Worm (Caenorhabditis elegans): ENCODE data around the gene T04C12.11.

DNA sequence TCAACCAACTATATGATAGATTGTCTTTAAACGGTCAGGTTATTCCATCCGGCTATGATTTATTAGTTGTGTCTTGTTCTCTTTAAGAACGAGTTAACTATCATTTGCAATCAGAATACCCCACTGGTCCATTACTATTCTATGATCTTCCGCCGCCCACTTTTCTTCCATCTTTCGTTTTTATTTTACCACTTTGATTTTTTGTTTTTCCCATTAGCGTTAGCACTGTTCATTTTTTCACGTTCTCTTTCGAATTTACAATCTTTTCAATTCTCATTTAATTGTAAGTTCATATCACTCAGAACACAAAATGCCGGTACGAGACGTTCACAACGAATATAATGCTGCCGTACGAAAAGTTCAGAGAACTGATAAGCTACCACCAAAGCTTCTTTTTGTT is 6.3 kb downstream of the T04C12.11 start, which contains the start of gene T04C12.7:
- TF ChIP-seq ama-1 (optimal IDR thresholded peaks at IDR 0.05) (no peak), nfya-1 (tag; optimal IDR thresholded peaks at IDR 0.05; ENCODE audit: insufficient read depth) (no peak), nhr-11 (tag; optimal IDR thresholded peaks at IDR 0.05) (no peak), ceh-82 (tag; optimal IDR thresholded peaks at IDR 0.05) (no peak), nhr-25 (tag; optimal IDR thresholded peaks at IDR 0.05) (no peak), zag-1 (tag; optimal IDR thresholded peaks at IDR 0.05) (no peak), unc-39 (tag; optimal IDR thresholded peaks at IDR 0.05) (no peak), mdl-1 (tag; optimal IDR thresholded peaks at IDR 0.05) (no peak), nhr-77 (tag; optimal IDR thresholded peaks at IDR 0.05) (no peak), fos-1 (tag; optimal IDR thresholded peaks at IDR 0.05) (no peak), nhr-12 (tag; optimal IDR thresholded peaks at IDR 0.05) (no peak)

Measured in whole organism, L3 larva.